Worm (Caenorhabditis elegans): ENCODE results near the gene snr-4.

snr-4 gene

ce11 chrV:12001747-12002456 lies 22.4 kb upstream of the snr-4 start, which contains the start of gene gcy-33 (continued):
- TF ChIP-seq gei-17 (GFP tag; optimal IDR thresholded peaks at IDR 0.05) = peak; percentile 77
- no peak for TF ChIP-seq ccch-3 (GFP tag; optimal IDR thresholded peaks at IDR 0.05)
- 0 out of 2 replicates have a peak, but pooled peaks have one; percentile 73 for TF ChIP-seq bed-2 (GFP tag; IDR thresholded peaks at IDR 0.05)
- TF ChIP-seq let-607 (tag; optimal IDR thresholded peaks at IDR 0.05) = peak; percentile 41 to 76
- TF ChIP-seq ama-1 (optimal IDR thresholded peaks at IDR 0.05) = no peak
- peak; percentile 13 to 80 for TF ChIP-seq ama-1 (GFP tag; optimal IDR thresholded peaks at IDR 0.05)
- peak; percentile 80 for TF ChIP-seq mcd-1 (GFP tag; IDR thresholded peaks at IDR 0.05)
- 0 out of 2 replicates have a peak, but pooled peaks have one; percentile 54 for TF ChIP-seq K11D2.4 (GFP tag; IDR thresholded peaks at IDR 0.05)
- TF ChIP-seq hsf-1 (GFP tag; IDR thresholded peaks at IDR 0.05) = peak; percentile 68
- TF ChIP-seq snpc-4 (GFP tag; optimal IDR thresholded peaks at IDR 0.05) = no peak
- TF ChIP-seq snpc-4 (tag; optimal IDR thresholded peaks at IDR 0.05) = peak; percentile 42 to 87 (median 76)
- peak; percentile 56 for TF ChIP-seq snpc-3.4 (tag; optimal IDR thresholded peaks at IDR 0.05)
- TF ChIP-seq B0261.1 (tag; optimal IDR thresholded peaks at IDR 0.05) = peak; percentile 95
- TF ChIP-seq egl-18 (GFP tag; IDR thresholded peaks at IDR 0.05) = no peak
- TF ChIP-seq rpc-1 (optimal IDR thresholded peaks at IDR 0.05) = peak; percentile 87
- TF ChIP-seq rpc-1 (tag; optimal IDR thresholded peaks at IDR 0.05) = peak; percentile 88
- TF ChIP-seq F55B11.4 (tag; optimal IDR thresholded peaks at IDR 0.05; ENCODE audit: borderline replicate concordance, insufficient read depth) = no peak
- TF ChIP-seq repo-1 (tag; optimal IDR thresholded peaks at IDR 0.05) = peak; percentile 93
- TF ChIP-seq hrde-1 (tag; optimal IDR thresholded peaks at IDR 0.05; ENCODE audit: borderline replicate concordance) = peak; percentile 83
- TF ChIP-seq lsy-27 (tag; optimal IDR thresholded peaks at IDR 0.05; ENCODE audit: borderline replicate concordance, insufficient read depth) = peak; percentile 64
- TF ChIP-seq ztf-26 (tag; optimal IDR thresholded peaks at IDR 0.05) = peak; percentile 86
- no peak for TF ChIP-seq dpl-1 (GFP tag; optimal IDR thresholded peaks at IDR 0.05)
- TF ChIP-seq ztf-18 (tag; optimal IDR thresholded peaks at IDR 0.05) = peak; percentile 75
- TF ChIP-seq let-526 (GFP tag; IDR thresholded peaks at IDR 0.05) = peak; percentile 77
- TF ChIP-seq F39B2.1 (GFP tag; IDR thresholded peaks at IDR 0.05) = 0 out of 2 replicates have a peak, but pooled peaks have one; percentile 7
- TF ChIP-seq madf-3 (GFP tag; IDR thresholded peaks at IDR 0.05) = peak; percentile 91
- no peak; the same call in 1 of the 2 replicates for TF ChIP-seq attf-6 (GFP tag; IDR thresholded peaks at IDR 0.05)
- TF ChIP-seq C17E4.6 (GFP tag; IDR thresholded peaks at IDR 0.05) = peak; percentile 81; the same call in 1 of the 2 replicates
- no peak for TF ChIP-seq F57C9.4 (tag; optimal IDR thresholded peaks at IDR 0.05)
- peak; percentile 64 for TF ChIP-seq attf-5 (GFP tag; optimal IDR thresholded peaks at IDR 0.05)
- TF ChIP-seq F10E7.11 (tag; optimal IDR thresholded peaks at IDR 0.05) = peak; percentile 48
- TF ChIP-seq dox-1 (GFP tag; IDR thresholded peaks at IDR 0.05) = peak; percentile 82
- no peak for TF ChIP-seq nfya-1 (tag; optimal IDR thresholded peaks at IDR 0.05; ENCODE audit: borderline replicate concordance, insufficient read depth)
- TF ChIP-seq athp-1 (tag; optimal IDR thresholded peaks at IDR 0.05) = peak; percentile 59
- TF ChIP-seq K12H6.12 (tag; optimal IDR thresholded peaks at IDR 0.05) = peak; percentile 70
- TF ChIP-seq Y95B8A.8 (GFP tag; IDR thresholded peaks at IDR 0.05) = peak; percentile 54; the same call in 1 of the 2 replicates
- peak; percentile 83 for TF ChIP-seq F57A8.1 (GFP tag; optimal IDR thresholded peaks at IDR 0.05)
- TF ChIP-seq efl-1 (GFP tag; optimal IDR thresholded peaks at IDR 0.05) = no peak
- TF ChIP-seq F23B12.7 (tag; optimal IDR thresholded peaks at IDR 0.05; ENCODE audit: insufficient read depth) = no peak
- TF ChIP-seq mel-28 (tag; optimal IDR thresholded peaks at IDR 0.05; ENCODE audit: borderline replicate concordance) = no peak
- TF ChIP-seq unc-62 (GFP tag; optimal IDR thresholded peaks at IDR 0.05) = no peak
- peak; percentile 92 for TF ChIP-seq atf-7 (tag; optimal IDR thresholded peaks at IDR 0.05)
- no peak for TF ChIP-seq bed-1 (GFP tag; IDR thresholded peaks at IDR 0.05)
- TF ChIP-seq Y56A3A.18 (GFP tag; IDR thresholded peaks at IDR 0.05) = peak; percentile 92
- 0 out of 2 replicates have a peak, but pooled peaks have one; percentile 19 for TF ChIP-seq Y79H2A.3 (GFP tag; conservative IDR thresholded peaks at IDR 0.05)
- TF ChIP-seq madf-10 (tag; optimal IDR thresholded peaks at IDR 0.05) = peak; percentile 89
- TF ChIP-seq mes-4 (tag; optimal IDR thresholded peaks at IDR 0.05) = peak; percentile 46

All from whole organism, young adult.